Fruit fly (Drosophila melanogaster): ENCODE measurements around the gene nis.

- TF ChIP-seq CTCF (optimal IDR thresholded peaks at IDR 0.05) (no peak), CG8478 (optimal IDR thresholded peaks at IDR 0.05) (no peak)
These were observed 43.6 kb upstream of the nis start for dm6 chr2L:1630576-1630975.
